Worm (Caenorhabditis elegans) whole organism, mixed stage, embryonic: ENCODE results near the gene Y43F8B.18.

Experiments
- lsy-2 ChIP-seq: fragments of 150-350 bp; optimal IDR thresholded peaks from 2 replicates; lab custom pipeline; 2014; ENCODE audit warnings: missing biosample characterization, missing genetic modification characterization
- nhr-237 ChIP-seq: fragments of 150-350 bp; optimal IDR thresholded peaks from 2 replicates; lab custom pipeline; 2014; ENCODE audit warnings: missing biosample characterization, missing genetic modification characterization

DNA sequence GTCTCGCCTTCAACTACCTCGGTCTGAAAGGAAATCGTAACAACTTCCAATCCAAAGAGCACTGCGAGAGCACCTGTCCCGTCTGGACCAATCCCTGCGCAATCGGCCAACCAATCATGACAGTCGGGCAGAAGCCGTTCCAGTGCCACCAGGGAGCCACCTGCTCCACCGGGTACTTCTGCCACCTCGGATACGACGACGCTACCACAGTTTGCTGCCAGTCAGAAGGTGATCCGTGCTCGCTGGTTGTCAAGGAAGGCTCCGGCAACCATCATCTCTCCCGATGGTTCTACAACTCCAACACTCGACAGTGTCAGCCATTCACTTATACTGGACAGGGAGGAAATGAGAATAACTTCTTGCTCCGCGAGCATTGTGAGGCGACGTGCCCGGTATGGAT, 23.3 kb downstream of the Y43F8B.18 start:
- TF ChIP-seq nhr-237 (tag; lab: Kevin White, UChicago): no peak
- TF ChIP-seq lsy-2 (tag; lab: Kevin White, UChicago): no peak
